Fruit fly (Drosophila melanogaster): ENCODE measurements around the gene CG9257.

Gene CG9257

DNA sequence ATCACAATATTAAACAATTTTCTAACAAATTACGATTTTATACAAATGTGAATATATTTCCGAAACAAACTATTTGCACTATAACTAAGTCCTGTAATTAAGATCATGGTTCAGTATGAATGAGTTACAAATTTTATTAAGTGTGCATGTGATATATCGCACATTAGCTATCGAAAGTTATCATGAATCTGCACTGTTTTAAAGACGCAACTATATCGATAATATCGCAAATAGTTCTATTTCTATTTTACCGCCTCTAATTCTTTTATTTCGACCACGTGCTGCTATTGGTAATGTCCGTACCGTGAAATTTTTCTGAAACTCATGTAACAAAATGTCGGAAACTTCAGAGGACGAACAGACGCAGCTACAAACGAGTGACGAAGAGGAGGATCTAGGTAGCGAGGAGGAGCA is 40.4 kb downstream of the CG9257 start, which contains the start of gene pths (continued):
- TF ChIP-seq CG16815 (GFP tag; optimal IDR thresholded peaks at IDR 0.05) (peak; percentile 14), Usf (GFP tag; optimal IDR thresholded peaks at IDR 0.05) (peak; percentile 45), pita (GFP tag; optimal IDR thresholded peaks at IDR 0.05) (no peak), tap (tag; optimal IDR thresholded peaks at IDR 0.05) (no peak), CG34422 (GFP tag; IDR thresholded peaks at IDR 0.05) (no peak; the same call in 2 of the 3 replicates), ci (GFP tag; IDR thresholded peaks at IDR 0.05) (no peak), CG16863 (GFP tag; optimal IDR thresholded peaks at IDR 0.05) (no peak), CG4424 (GFP tag; optimal IDR thresholded peaks at IDR 0.05) (peak; percentile 33), CG2678 (tag; optimal IDR thresholded peaks at IDR 0.05) (no peak), dm (GFP tag; optimal IDR thresholded peaks at IDR 0.05) (peak; percentile 97), Opbp (GFP tag; IDR thresholded peaks at IDR 0.05; ENCODE audit: partially characterized antibody) (peak; percentile 86), crol (GFP tag; IDR thresholded peaks at IDR 0.05) (no peak), NfI (GFP tag; optimal IDR thresholded peaks at IDR 0.05) (peak; percentile 41), Hmr (GFP tag; optimal IDR thresholded peaks at IDR 0.05) (peak; percentile 65), CG10366 (GFP tag; IDR thresholded peaks at IDR 0.05) (0 out of 2 replicates have a peak, but pooled peaks have one; percentile 33), CG6654 (GFP tag; optimal IDR thresholded peaks at IDR 0.05) (no peak), CG13424 (tag; optimal IDR thresholded peaks at IDR 0.05) (peak; percentile 38), Dad (GFP tag; optimal IDR thresholded peaks at IDR 0.05) (no peak), caup (GFP tag; optimal IDR thresholded peaks at IDR 0.05; ENCODE audit: severe bottlenecking) (no peak), sima (GFP tag; optimal IDR thresholded peaks at IDR 0.05) (no peak), Bteb2 (GFP tag; optimal IDR thresholded peaks at IDR 0.05) (no peak), pnt (GFP tag; optimal IDR thresholded peaks at IDR 0.05) (peak; percentile 56), fd96Cb (tag; optimal IDR thresholded peaks at IDR 0.05) (peak; percentile 34), HHEX (GFP tag; optimal IDR thresholded peaks at IDR 0.05) (no peak), ssp (GFP tag; IDR thresholded peaks at IDR 0.05) (peak; percentile 99), sr (GFP tag; IDR thresholded peaks at IDR 0.05) (no peak), CG10543 (GFP tag; optimal IDR thresholded peaks at IDR 0.05) (no peak), da (GFP tag; optimal IDR thresholded peaks at IDR 0.05) (no peak), Aef1 (GFP tag; IDR thresholded peaks at IDR 0.05) (peak; percentile 23; the same call in 1 of the 3 replicates), CG2875 (GFP tag; optimal IDR thresholded peaks at IDR 0.05) (no peak), CG9215 (GFP tag; IDR thresholded peaks at IDR 0.05) (no peak), trem (tag; optimal IDR thresholded peaks at IDR 0.05) (peak; percentile 61), CG13894 (tag; optimal IDR thresholded peaks at IDR 0.05) (peak; percentile 52), CG1602 (GFP tag; optimal IDR thresholded peaks at IDR 0.05) (peak; percentile 56), crc (GFP tag; optimal IDR thresholded peaks at IDR 0.05) (no peak), phol (tag; optimal IDR thresholded peaks at IDR 0.05) (peak; percentile 67), sisA (GFP tag; IDR thresholded peaks at IDR 0.05) (peak; percentile 68), hbn (GFP tag; IDR thresholded peaks at IDR 0.05; ENCODE audit: partially characterized antibody) (peak; percentile 79), Hsf (GFP tag; optimal IDR thresholded peaks at IDR 0.05) (peak; percentile 67), YL-1 (GFP tag; optimal IDR thresholded peaks at IDR 0.05) (peak; percentile 60), CG9797 (GFP tag; optimal IDR thresholded peaks at IDR 0.05) (peak; percentile 8), CG9609 (GFP tag; optimal IDR thresholded peaks at IDR 0.05) (peak; percentile 37), CG7357 (GFP tag; IDR thresholded peaks at IDR 0.05) (peak; percentile 100), klu (GFP tag; IDR thresholded peaks at IDR 0.05) (peak; percentile 11; the same call in 1 of the 2 replicates), repo (GFP tag; optimal IDR thresholded peaks at IDR 0.05) (no peak), bowl (GFP tag; IDR thresholded peaks at IDR 0.05) (no peak), CG3847 (GFP tag; IDR thresholded peaks at IDR 0.05) (peak; percentile 59; the same call in 1 of the 2 replicates), CG9727 (GFP tag; optimal IDR thresholded peaks at IDR 0.05) (no peak), CG7963 (GFP tag; IDR thresholded peaks at IDR 0.05; ENCODE audit: partially characterized antibody) (peak; percentile 65; the same call in 2 of the 3 replicates), cwo (GFP tag; optimal IDR thresholded peaks at IDR 0.05) (no peak), HLH4C (GFP tag; IDR thresholded peaks at IDR 0.05; ENCODE audit: partially characterized antibody) (peak; percentile 77)

All from whole organism, embryonic.